Fruit fly (Drosophila melanogaster): ENCODE measurements around the gene Or67a.
A peak's percentile ranks its signal among the peaks of the same experiment; 100 is the strongest.

The Or67a gene

dm6 chr3L:9528835-9529234 lies at the start of gene Or67a:
Gene Or67a, plus strand, starts transcription at chr3L:9529067.
- TF ChIP-seq CG17801 (GFP tag; optimal IDR thresholded peaks at IDR 0.05; ENCODE audit: partially characterized antibody), result no peak

dm6 chr3L:9487586-9487985 lies 41.3 kb upstream of the Or67a start, which contains the start of gene pall:
Gene pall, minus strand, starts transcription at chr3L:9487790.
- TF ChIP-seq CG17801 (GFP tag; optimal IDR thresholded peaks at IDR 0.05; ENCODE audit: partially characterized antibody), result peak; percentile 28

- TF ChIP-seq CG17801 (GFP tag; optimal IDR thresholded peaks at IDR 0.05; ENCODE audit: partially characterized antibody), result no peak
These were observed 39.7 kb upstream of the Or67a start, which contains the start of gene CG32036 for dm6 chr3L:9489133-9489532. Gene CG32036, minus strand, starts transcription at chr3L:9489233.

- no peak for TF ChIP-seq CG17801 (GFP tag; optimal IDR thresholded peaks at IDR 0.05; ENCODE audit: partially characterized antibody)
These were observed 39.2 kb upstream of the Or67a start for dm6 chr3L:9489627-9490026.

dm6 chr3L:9490432-9490831 lies 38.4 kb upstream of the Or67a start:
- no peak for TF ChIP-seq CG17801 (GFP tag; optimal IDR thresholded peaks at IDR 0.05; ENCODE audit: partially characterized antibody)

dm6 chr3L:9491331-9491730 lies 37.5 kb upstream of the Or67a start:
- TF ChIP-seq CG17801 (GFP tag; optimal IDR thresholded peaks at IDR 0.05; ENCODE audit: partially characterized antibody), result no peak

dm6 chr3L:9492115-9492514 lies 36.8 kb upstream of the Or67a start, which contains the start of gene CG32037:
Gene CG32037, minus strand, starts transcription at chr3L:9492215.
- no peak for TF ChIP-seq CG17801 (GFP tag; optimal IDR thresholded peaks at IDR 0.05; ENCODE audit: partially characterized antibody)

dm6 chr3L:9497249-9497648 lies 31.6 kb upstream of the Or67a start:
- TF ChIP-seq CG17801 (GFP tag; optimal IDR thresholded peaks at IDR 0.05; ENCODE audit: partially characterized antibody), result peak; percentile 78

- no peak for TF ChIP-seq CG17801 (GFP tag; optimal IDR thresholded peaks at IDR 0.05; ENCODE audit: partially characterized antibody)
These were observed 30.8 kb upstream of the Or67a start for dm6 chr3L:9497981-9498619.

dm6 chr3L:9499919-9500807 lies 28.7 kb upstream of the Or67a start:
- TF ChIP-seq CG17801 (GFP tag; optimal IDR thresholded peaks at IDR 0.05; ENCODE audit: partially characterized antibody), result no peak

dm6 chr3L:9501298-9501697 lies 27.6 kb upstream of the Or67a start:
- no peak for TF ChIP-seq CG17801 (GFP tag; optimal IDR thresholded peaks at IDR 0.05; ENCODE audit: partially characterized antibody)

- TF ChIP-seq CG17801 (GFP tag; optimal IDR thresholded peaks at IDR 0.05; ENCODE audit: partially characterized antibody), result no peak
These were observed 26.6 kb upstream of the Or67a start for dm6 chr3L:9502294-9502693.

dm6 chr3L:9502856-9503255 lies 26.0 kb upstream of the Or67a start:
- TF ChIP-seq CG17801 (GFP tag; optimal IDR thresholded peaks at IDR 0.05; ENCODE audit: partially characterized antibody), result no peak

dm6 chr3L:9503552-9504317 lies 25.1 kb upstream of the Or67a start:
- TF ChIP-seq CG17801 (GFP tag; optimal IDR thresholded peaks at IDR 0.05; ENCODE audit: partially characterized antibody), result no peak

dm6 chr3L:9504530-9504929 lies 24.3 kb upstream of the Or67a start:
- no peak for TF ChIP-seq CG17801 (GFP tag; optimal IDR thresholded peaks at IDR 0.05; ENCODE audit: partially characterized antibody)
